Fruit fly (Drosophila melanogaster): Measurements from ENCODE around the gene drd.

The drd gene

dm6 chrX:15127880-15128644, 2.5 kb downstream of the drd start (continued):
- TF ChIP-seq CG11504 (tag; optimal IDR thresholded peaks at IDR 0.05) (peak; percentile 46), row (GFP tag; IDR thresholded peaks at IDR 0.05) (0 out of 3 replicates have a peak, but pooled peaks have one; percentile 29), Taf1 (GFP tag; IDR thresholded peaks at IDR 0.05) (no peak), CG8290 (GFP tag; optimal IDR thresholded peaks at IDR 0.05) (no peak), CG8290 (tag; optimal IDR thresholded peaks at IDR 0.05) (no peak), CoRest (tag; optimal IDR thresholded peaks at IDR 0.05) (peak; percentile 14), CG8281 (tag; optimal IDR thresholded peaks at IDR 0.05) (peak; percentile 98), tgo (GFP tag; IDR thresholded peaks at IDR 0.05) (peak; percentile 28; the same call in 1 of the 3 replicates), Dip2 (GFP tag; IDR thresholded peaks at IDR 0.05) (no peak), PHDP (tag; optimal IDR thresholded peaks at IDR 0.05) (peak; percentile 9), Six4 (GFP tag; optimal IDR thresholded peaks at IDR 0.05) (no peak), Xrp1 (GFP tag; IDR thresholded peaks at IDR 0.05) (peak; percentile 29; the same call in 1 of the 2 replicates), CG1024 (GFP tag; IDR thresholded peaks at IDR 0.05) (no peak), CG12659 (GFP tag; optimal IDR thresholded peaks at IDR 0.05) (peak; percentile 3), emc (GFP tag; optimal IDR thresholded peaks at IDR 0.05) (no peak), Sox100B (GFP tag; optimal IDR thresholded peaks at IDR 0.05) (peak; percentile 28), CG2712 (tag; optimal IDR thresholded peaks at IDR 0.05) (peak; percentile 1), CG34422 (GFP tag; IDR thresholded peaks at IDR 0.05) (no peak), Ets65A (GFP tag) (peak; percentile 39), CG13424 (tag; optimal IDR thresholded peaks at IDR 0.05) (peak; percentile 19), CG12219 (GFP tag; optimal IDR thresholded peaks at IDR 0.05) (no peak), CG11093 (GFP tag; IDR thresholded peaks at IDR 0.05) (no peak), CG15269 (tag; optimal IDR thresholded peaks at IDR 0.05) (peak; percentile 22), CG2120 (GFP tag; optimal IDR thresholded peaks at IDR 0.05) (peak; percentile 10), dysf (GFP tag; IDR thresholded peaks at IDR 0.05) (0 out of 3 replicates have a peak, but pooled peaks have one; percentile 23), CG18619 (GFP tag; optimal IDR thresholded peaks at IDR 0.05) (no peak), sima (GFP tag; optimal IDR thresholded peaks at IDR 0.05) (no peak)

dm6 chrX:15132065-15132464, 6.5 kb downstream of the drd start:
- TF ChIP-seq pnt (GFP tag; optimal IDR thresholded peaks at IDR 0.05) (no peak), CG31365 (tag; optimal IDR thresholded peaks at IDR 0.05) (no peak), CG12744 (GFP tag; optimal IDR thresholded peaks at IDR 0.05) (no peak), Awh (GFP tag; IDR thresholded peaks at IDR 0.05) (no peak), CG11398 (GFP tag; optimal IDR thresholded peaks at IDR 0.05) (no peak), schlank (tag; optimal IDR thresholded peaks at IDR 0.05) (no peak), CG18764 (GFP tag; optimal IDR thresholded peaks at IDR 0.05) (no peak), CG33557 (GFP tag; optimal IDR thresholded peaks at IDR 0.05) (no peak), CG1529 (GFP tag; optimal IDR thresholded peaks at IDR 0.05) (no peak), cg (GFP tag; optimal IDR thresholded peaks at IDR 0.05) (no peak), Dref (GFP tag; IDR thresholded peaks at IDR 0.05) (no peak), CG15269 (tag; optimal IDR thresholded peaks at IDR 0.05) (no peak), CG18262 (tag; optimal IDR thresholded peaks at IDR 0.05) (no peak), D19B (GFP tag; optimal IDR thresholded peaks at IDR 0.05) (no peak), ind (GFP tag; optimal IDR thresholded peaks at IDR 0.05) (no peak), sima (GFP tag; optimal IDR thresholded peaks at IDR 0.05) (no peak), CG10209 (GFP tag; optimal IDR thresholded peaks at IDR 0.05) (no peak), B-H2 (GFP tag; optimal IDR thresholded peaks at IDR 0.05) (no peak), lbe (GFP tag; optimal IDR thresholded peaks at IDR 0.05) (no peak)
